Worm (Caenorhabditis elegans): ENCODE results near the gene esyt-2.

The esyt-2 gene

DNA sequence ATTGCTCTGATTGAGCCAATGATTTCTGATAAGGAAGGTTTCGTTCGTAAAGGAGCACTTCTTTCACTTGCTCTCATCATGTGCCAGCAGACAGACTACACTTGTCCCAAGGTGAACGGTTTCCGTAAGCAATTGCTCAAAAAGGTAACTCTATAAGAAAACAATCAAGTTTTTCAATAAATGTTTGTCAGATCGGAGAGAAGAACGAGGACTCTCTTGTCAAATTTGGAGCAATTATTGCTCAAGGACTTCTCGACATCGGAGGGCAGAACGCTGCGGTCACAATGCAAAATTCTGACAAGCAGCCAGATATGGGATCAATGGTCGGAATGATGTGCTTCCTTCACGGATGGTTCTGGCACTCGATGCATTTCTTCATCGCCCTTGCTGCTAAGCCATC lies 29.4 kb downstream of the esyt-2 start:
- TF ChIP-seq mml-1 (tag; optimal IDR thresholded peaks at IDR 0.05), result no peak
- no peak for TF ChIP-seq ceh-16 (tag; optimal IDR thresholded peaks at IDR 0.05)
- no peak for TF ChIP-seq nhr-11 (tag; optimal IDR thresholded peaks at IDR 0.05)
- TF ChIP-seq elt-2 (tag; optimal IDR thresholded peaks at IDR 0.05), result no peak

DNA sequence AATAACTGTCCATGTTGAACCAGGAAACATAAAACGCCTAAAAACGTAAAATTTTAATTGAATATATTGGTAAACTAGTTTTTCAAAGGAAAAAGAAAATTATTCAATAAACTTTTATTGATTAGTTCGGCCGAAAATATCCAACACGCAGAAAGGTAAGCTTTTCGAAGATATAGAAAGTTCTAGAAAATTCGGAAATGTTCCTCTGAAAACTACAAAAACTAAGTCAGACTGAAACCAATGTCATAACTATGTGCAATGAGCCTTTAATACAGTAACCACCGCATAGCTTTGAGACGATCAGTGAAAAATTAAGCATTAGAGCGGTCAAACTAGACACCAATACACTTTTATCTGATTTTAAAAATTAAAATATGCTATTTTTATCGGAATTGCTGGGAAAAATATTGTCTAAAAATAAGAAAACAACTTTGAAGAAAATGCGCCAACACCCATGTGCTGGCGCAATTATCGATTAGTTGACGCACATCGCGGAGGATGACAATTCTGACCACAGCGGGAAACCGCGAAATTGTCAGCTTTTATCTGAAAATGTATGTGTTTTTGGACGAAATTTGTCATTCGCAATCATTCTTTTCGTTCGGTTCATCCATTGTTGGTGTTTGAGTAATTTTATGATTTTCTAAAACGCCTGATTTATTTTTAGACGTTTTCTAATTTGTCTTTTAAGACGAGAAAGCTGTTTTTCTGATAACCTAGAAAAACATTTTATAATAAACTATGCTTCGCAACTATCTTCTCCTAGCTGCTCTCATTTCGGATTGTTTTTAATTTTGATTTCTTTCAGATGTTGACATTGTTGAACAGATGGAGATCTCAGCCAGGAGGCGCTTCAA lies 32.2 kb downstream of the esyt-2 start, which contains the start of the genes C23G10.7 and rpn-2:
TSS of gene C23G10.7 (minus strand) at position 37 of the 857 bp plus-strand sequence.
TSS of gene rpn-2 (plus strand) at position 807 of the 857 bp plus-strand sequence.
- TF ChIP-seq zag-1 (tag; optimal IDR thresholded peaks at IDR 0.05), result no peak
- no peak for TF ChIP-seq ceh-16 (tag; optimal IDR thresholded peaks at IDR 0.05)
- no peak for TF ChIP-seq nhr-237 (tag; optimal IDR thresholded peaks at IDR 0.05)
- TF ChIP-seq elt-1 (tag; optimal IDR thresholded peaks at IDR 0.05), result no peak
- no peak for TF ChIP-seq ztf-11 (tag; optimal IDR thresholded peaks at IDR 0.05)
- TF ChIP-seq egl-27 (tag; optimal IDR thresholded peaks at IDR 0.05), result no peak
- peak; percentile 69 for TF ChIP-seq nfya-1 (tag; optimal IDR thresholded peaks at IDR 0.05; ENCODE audit: insufficient read depth)
- TF ChIP-seq hmg-11 (tag; optimal IDR thresholded peaks at IDR 0.05), result peak; percentile 56
- no peak for TF ChIP-seq elt-3 (tag; optimal IDR thresholded peaks at IDR 0.05)
- peak; percentile 12 for TF ChIP-seq lin-39 (tag; optimal IDR thresholded peaks at IDR 0.05)
- TF ChIP-seq egl-5 (tag; optimal IDR thresholded peaks at IDR 0.05), result peak; percentile 10
- no peak for TF ChIP-seq snpc-4 (tag; optimal IDR thresholded peaks at IDR 0.05)
- no peak for TF ChIP-seq nhr-11 (tag; optimal IDR thresholded peaks at IDR 0.05)
- no peak for TF ChIP-seq mml-1 (tag; optimal IDR thresholded peaks at IDR 0.05)
- TF ChIP-seq sea-2 (GFP tag; optimal IDR thresholded peaks at IDR 0.05), result no peak
- TF ChIP-seq jun-1 (tag; optimal IDR thresholded peaks at IDR 0.05), result peak; percentile 30
- TF ChIP-seq pha-4 (tag; optimal IDR thresholded peaks at IDR 0.05), result peak; percentile 75
- TF ChIP-seq nhr-23 (tag; optimal IDR thresholded peaks at IDR 0.05), result peak; percentile 39
- TF ChIP-seq daf-12 (tag; optimal IDR thresholded peaks at IDR 0.05), result no peak
- peak; percentile 98 for TF ChIP-seq skn-1 (tag; optimal IDR thresholded peaks at IDR 0.05)
- peak; percentile 25 for TF ChIP-seq lsy-12 (tag; optimal IDR thresholded peaks at IDR 0.05)
- peak; percentile 22 for TF ChIP-seq R02D3.7 (tag; optimal IDR thresholded peaks at IDR 0.05)
- TF ChIP-seq unc-39 (tag; optimal IDR thresholded peaks at IDR 0.05), result no peak
- no peak for TF ChIP-seq tbx-2 (tag; optimal IDR thresholded peaks at IDR 0.05)
- no peak for TF ChIP-seq nhr-12 (tag; optimal IDR thresholded peaks at IDR 0.05)
- peak; percentile 53 for TF ChIP-seq ama-1 (optimal IDR thresholded peaks at IDR 0.05)
- peak; percentile 71 for TF ChIP-seq lin-15B (tag; optimal IDR thresholded peaks at IDR 0.05)
- TF ChIP-seq ceh-9 (tag; optimal IDR thresholded peaks at IDR 0.05), result no peak
- peak; percentile 22 for TF ChIP-seq pqm-1 (tag; optimal IDR thresholded peaks at IDR 0.05)
- peak; percentile 0 for TF ChIP-seq nhr-43 (tag; optimal IDR thresholded peaks at IDR 0.05; ENCODE audit: poor library complexity, severe bottlenecking)
- peak; percentile 62 for TF ChIP-seq ceh-28 (tag; optimal IDR thresholded peaks at IDR 0.05)
- TF ChIP-seq fkh-10 (GFP tag; optimal IDR thresholded peaks at IDR 0.05), result no peak
- TF ChIP-seq ZK546.5 (tag; optimal IDR thresholded peaks at IDR 0.05), result no peak
- TF ChIP-seq unc-62 (GFP tag; optimal IDR thresholded peaks at IDR 0.05), result no peak
- no peak for TF ChIP-seq ztf-4 (tag; optimal IDR thresholded peaks at IDR 0.05)
- no peak for TF ChIP-seq ceh-82 (tag; optimal IDR thresholded peaks at IDR 0.05)
- peak; percentile 38 for TF ChIP-seq nhr-25 (tag; optimal IDR thresholded peaks at IDR 0.05)
- peak; percentile 38 for TF ChIP-seq elt-2 (tag; optimal IDR thresholded peaks at IDR 0.05)
- TF ChIP-seq fkh-2 (tag; optimal IDR thresholded peaks at IDR 0.05), result no peak
- TF ChIP-seq fos-1 (tag; optimal IDR thresholded peaks at IDR 0.05), result no peak

DNA sequence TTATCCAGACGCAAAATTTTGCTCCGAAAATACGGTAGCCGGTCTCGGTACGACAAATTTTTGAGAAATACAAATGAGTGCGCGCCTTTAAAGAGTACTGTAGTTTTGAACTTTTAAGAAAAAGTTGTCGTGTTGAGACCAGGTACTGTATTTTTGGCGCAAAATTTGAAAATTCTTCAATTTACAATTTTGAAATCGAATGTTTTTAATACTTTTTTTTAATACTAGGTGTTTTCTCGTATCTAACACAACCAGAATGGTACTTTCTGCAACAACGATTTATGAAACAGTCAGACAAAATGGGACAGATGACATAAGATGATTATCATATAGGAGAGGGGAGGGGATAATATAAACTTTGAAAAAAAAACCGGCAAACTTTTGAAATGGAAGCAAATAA lies 35.1 kb downstream of the esyt-2 start:
- TF ChIP-seq nhr-67 (tag; optimal IDR thresholded peaks at IDR 0.05) (no peak), lsy-12 (tag; optimal IDR thresholded peaks at IDR 0.05) (no peak), ZK546.5 (tag; optimal IDR thresholded peaks at IDR 0.05) (no peak), aly-2 (tag; optimal IDR thresholded peaks at IDR 0.05) (no peak), sea-2 (GFP tag; optimal IDR thresholded peaks at IDR 0.05) (no peak), hmg-11 (tag; optimal IDR thresholded peaks at IDR 0.05) (no peak), elt-1 (tag; optimal IDR thresholded peaks at IDR 0.05) (no peak), nhr-25 (tag; optimal IDR thresholded peaks at IDR 0.05) (no peak), ceh-28 (tag; optimal IDR thresholded peaks at IDR 0.05) (no peak), nhr-11 (tag; optimal IDR thresholded peaks at IDR 0.05) (no peak), ceh-16 (tag; optimal IDR thresholded peaks at IDR 0.05) (no peak), ztf-11 (tag; optimal IDR thresholded peaks at IDR 0.05) (no peak), fkh-10 (GFP tag; optimal IDR thresholded peaks at IDR 0.05) (no peak), mdl-1 (tag; optimal IDR thresholded peaks at IDR 0.05) (no peak), jun-1 (tag; optimal IDR thresholded peaks at IDR 0.05) (no peak), mml-1 (tag; optimal IDR thresholded peaks at IDR 0.05) (no peak), zag-1 (tag; optimal IDR thresholded peaks at IDR 0.05) (no peak), skn-1 (tag; optimal IDR thresholded peaks at IDR 0.05) (no peak), nhr-76 (tag; optimal IDR thresholded peaks at IDR 0.05) (no peak), lin-39 (tag; optimal IDR thresholded peaks at IDR 0.05) (no peak)
